Worm (Caenorhabditis elegans): ENCODE measurements around the gene C44C10.11.
A peak's percentile ranks its signal among the peaks of the same experiment; 100 is the strongest.

Gene C44C10.11

DNA sequence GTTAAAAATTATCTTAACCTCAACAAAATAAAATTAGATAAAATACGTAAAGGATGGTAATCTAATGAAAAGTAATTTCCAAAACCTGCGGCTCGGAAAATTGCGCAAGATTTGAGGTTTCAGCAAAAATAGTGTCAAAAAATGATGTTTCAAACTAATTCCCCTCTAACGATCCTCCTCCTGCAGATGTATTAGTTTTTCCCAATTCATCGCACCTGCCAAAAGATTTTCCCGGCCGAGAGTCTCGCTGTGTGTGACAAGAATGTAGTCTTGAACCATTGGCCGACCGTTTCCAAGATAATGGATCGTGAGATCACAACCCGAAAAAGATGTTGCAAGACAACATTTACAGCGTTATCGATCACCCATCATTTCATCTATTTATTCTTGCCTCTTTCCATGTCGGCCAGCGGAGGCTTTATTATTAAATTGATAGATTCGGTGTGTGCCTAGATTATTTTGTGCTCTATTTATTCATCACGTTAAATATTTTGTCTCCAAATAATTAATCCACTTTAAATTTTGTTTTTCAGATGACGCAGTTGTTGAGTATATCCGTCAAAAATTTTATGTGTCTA lies 20.0 kb downstream of the C44C10.11 start, which contains the start of the genes C44C10.10 and C44C10.5:
TSS of gene C44C10.10 (plus strand) at position 301 of the 578 bp plus-strand sequence.
TSS of gene C44C10.5 (plus strand) at position 528 of the 578 bp plus-strand sequence.
- TF ChIP-seq let-607 (tag; optimal IDR thresholded peaks at IDR 0.05): no peak
- TF ChIP-seq D2030.7 (GFP tag; IDR thresholded peaks at IDR 0.05): no peak

DNA sequence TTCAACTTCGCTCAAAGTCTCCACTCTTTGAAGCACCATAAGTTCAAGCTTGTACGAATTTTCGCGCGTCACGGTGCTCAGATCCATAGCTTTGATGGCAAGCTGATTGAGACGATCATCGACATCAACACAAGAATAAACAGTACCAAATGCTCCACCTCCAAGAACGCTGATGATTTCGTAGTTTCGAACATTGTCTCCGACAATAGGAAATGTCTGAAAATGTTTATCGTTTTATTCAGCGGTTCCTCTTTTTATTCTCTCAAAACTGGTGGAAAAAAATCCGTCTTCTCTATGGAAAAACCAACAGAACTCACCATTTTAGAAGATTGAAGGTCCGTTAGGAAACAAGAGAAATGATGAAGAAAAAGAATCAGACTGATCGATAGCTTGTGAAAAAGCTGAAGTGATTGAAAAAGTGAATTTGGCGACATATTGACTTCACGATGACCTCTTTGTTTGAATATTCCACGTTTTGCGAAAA lies 22.3 kb downstream of the C44C10.11 start, which contains the start of gene C44C10.7:
TSS of gene C44C10.7 (minus strand) at position 434 of the 484 bp plus-strand sequence.
- TF ChIP-seq chd-7 (tag; optimal IDR thresholded peaks at IDR 0.05) (no peak), F22D6.2 (tag; optimal IDR thresholded peaks at IDR 0.05) (no peak), ztf-3 (GFP tag; optimal IDR thresholded peaks at IDR 0.05) (no peak), lin-54 (GFP tag; optimal IDR thresholded peaks at IDR 0.05) (no peak), F10E7.11 (tag; optimal IDR thresholded peaks at IDR 0.05) (no peak), ekl-4 (GFP tag; IDR thresholded peaks at IDR 0.05) (no peak), hmg-20 (GFP tag; IDR thresholded peaks at IDR 0.05) (no peak), unc-130 (GFP tag; optimal IDR thresholded peaks at IDR 0.05) (no peak), Y53F4B.3 (GFP tag; IDR thresholded peaks at IDR 0.05) (no peak), somi-1 (GFP tag; optimal IDR thresholded peaks at IDR 0.05) (no peak), F55B11.4 (tag; optimal IDR thresholded peaks at IDR 0.05; ENCODE audit: borderline replicate concordance, insufficient read depth) (no peak)

DNA sequence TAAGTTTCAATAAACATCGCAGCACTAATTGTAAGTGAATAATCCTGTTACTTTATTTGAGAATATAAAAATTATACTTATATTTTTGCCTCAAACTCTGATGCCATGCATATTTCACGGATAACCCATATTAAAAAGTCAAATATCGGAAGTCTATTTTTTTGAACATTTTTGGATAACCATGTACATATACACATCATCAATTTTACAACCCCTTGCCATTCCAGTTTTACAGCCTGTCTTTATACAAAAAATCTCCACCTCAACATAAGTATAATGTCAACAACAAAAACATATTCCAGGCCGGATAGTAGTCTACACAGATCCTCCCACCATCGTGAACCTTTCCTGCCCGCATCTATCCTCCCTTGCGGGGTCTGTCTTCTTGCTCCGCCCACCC lies 25.9 kb downstream of the C44C10.11 start, which contains the start of gene hnd-1:
TSS of gene hnd-1 (plus strand) at position 301 of the 400 bp plus-strand sequence.
- no peak for TF ChIP-seq C17E4.6 (GFP tag; IDR thresholded peaks at IDR 0.05)
- TF ChIP-seq dpff-1 (tag; optimal IDR thresholded peaks at IDR 0.05): no peak
- no peak for TF ChIP-seq zfh-2 (GFP tag; conservative IDR thresholded peaks at IDR 0.05)
- no peak for TF ChIP-seq somi-1 (GFP tag; optimal IDR thresholded peaks at IDR 0.05)
- no peak for TF ChIP-seq mel-28 (tag; optimal IDR thresholded peaks at IDR 0.05; ENCODE audit: borderline replicate concordance)
- TF ChIP-seq lsl-1 (GFP tag; optimal IDR thresholded peaks at IDR 0.05): no peak
- no peak for TF ChIP-seq ztf-6 (GFP tag; IDR thresholded peaks at IDR 0.05)
- no peak for TF ChIP-seq nhr-179 (tag; optimal IDR thresholded peaks at IDR 0.05)
- no peak for TF ChIP-seq F39B2.1 (GFP tag; IDR thresholded peaks at IDR 0.05)
- TF ChIP-seq ceh-58 (GFP tag; IDR thresholded peaks at IDR 0.05): no peak
- TF ChIP-seq ztf-3 (GFP tag; optimal IDR thresholded peaks at IDR 0.05): no peak
- TF ChIP-seq unc-62 (GFP tag; optimal IDR thresholded peaks at IDR 0.05): no peak
- TF ChIP-seq D2030.7 (GFP tag; IDR thresholded peaks at IDR 0.05): no peak
- TF ChIP-seq ekl-4 (GFP tag; IDR thresholded peaks at IDR 0.05): no peak
- TF ChIP-seq athp-1 (tag; optimal IDR thresholded peaks at IDR 0.05): no peak
- TF ChIP-seq lin-35 (GFP tag; optimal IDR thresholded peaks at IDR 0.05): no peak
- no peak for TF ChIP-seq zim-3 (tag; optimal IDR thresholded peaks at IDR 0.05)
- TF ChIP-seq madf-6 (GFP tag; IDR thresholded peaks at IDR 0.05): no peak
- TF ChIP-seq tbx-9 (tag; optimal IDR thresholded peaks at IDR 0.05; ENCODE audit: borderline replicate concordance): no peak

DNA sequence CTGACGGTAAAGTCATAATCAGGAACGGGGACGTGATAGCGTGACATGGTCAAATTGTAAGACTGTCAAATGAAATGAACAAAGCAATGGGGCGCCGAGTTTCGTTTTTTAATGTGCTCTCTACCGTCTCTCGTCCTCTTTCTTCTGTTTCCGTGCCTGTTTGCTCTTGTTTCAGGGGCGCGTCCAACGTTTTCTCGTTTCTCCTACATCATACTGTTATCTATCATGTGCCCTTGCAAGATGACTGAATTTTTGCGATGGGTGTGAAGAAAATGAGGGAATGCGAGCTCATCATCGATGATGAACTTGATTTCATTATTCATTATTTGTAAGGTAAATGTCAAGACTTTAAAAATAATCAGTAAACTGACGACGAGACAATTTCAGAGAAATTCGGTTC lies 29.3 kb downstream of the C44C10.11 start, which contains the start of gene T04F8.7:
TSS of gene T04F8.7 (minus strand) at position 130 of the 400 bp plus-strand sequence.
- TF ChIP-seq unc-62 (GFP tag; optimal IDR thresholded peaks at IDR 0.05) (peak; percentile 28), Y53G8AR.9 (GFP tag; conservative IDR thresholded peaks at IDR 0.05) (0 out of 2 replicates have a peak, but pooled peaks have one; percentile 22), nfya-2 (GFP tag; IDR thresholded peaks at IDR 0.05) (no peak), atf-7 (tag; optimal IDR thresholded peaks at IDR 0.05) (peak; percentile 61), K11D2.4 (GFP tag; IDR thresholded peaks at IDR 0.05) (no peak), let-607 (tag; optimal IDR thresholded peaks at IDR 0.05) (peak in 1 of 2 experiments; percentile 69), ets-4 (GFP tag; optimal IDR thresholded peaks at IDR 0.05) (peak; percentile 49), nhr-80 (tag; optimal IDR thresholded peaks at IDR 0.05) (peak; percentile 99), K12H6.12 (tag; optimal IDR thresholded peaks at IDR 0.05) (no peak), dox-1 (GFP tag; IDR thresholded peaks at IDR 0.05) (peak; percentile 66)

Data from whole organism, young adult.